Fruit fly (Drosophila melanogaster) whole organism, embryonic: ENCODE data around the gene Charon.

Experiments
- CG10431 ChIP-seq: fragments of 200-800 bp; sonication (Bioruptor generic); optimal IDR thresholded peaks from 3 replicates; lab custom pipeline; 2018; ENCODE audit warnings: missing biosample characterization, mild to moderate bottlenecking, missing genetic modification characterization
- CG11085 ChIP-seq: fragments of 200-800 bp; sonication (Bioruptor generic); IDR thresholded peaks from 2 replicates; pipeline ENCODE4 v1.3.6; 2022; ENCODE audit warnings: missing biosample characterization, missing genetic modification characterization
- CG12236 ChIP-seq: fragments of 200-800 bp; sonication (Bioruptor generic); optimal IDR thresholded peaks from 2 replicates; lab custom pipeline; 2016; ENCODE audit warnings: missing biosample characterization, missing genetic modification characterization
- CG14014 ChIP-seq: fragments of 200-800 bp; sonication (Bioruptor generic); IDR thresholded peaks from 2 replicates; pipeline ENCODE4 v1.3.6; 2022; ENCODE audit warnings: missing biosample characterization, missing genetic modification characterization
- CG16815 ChIP-seq: fragments of 200-800 bp; sonication (Bioruptor generic); optimal IDR thresholded peaks from 3 replicates; lab custom pipeline; 2017; ENCODE audit warnings: missing biosample characterization, mild to moderate bottlenecking, missing genetic modification characterization
- CG2129 ChIP-seq: fragments of 200-800 bp; sonication (Bioruptor generic); IDR thresholded peaks from 2 replicates; pipeline ENCODE4 v1.3.6; 2022; ENCODE audit warnings: missing biosample characterization, missing genetic modification characterization; ENCODE audit not compliant: partially characterized antibody
- CG33557 ChIP-seq: fragments of 200-800 bp; sonication (Bioruptor generic); optimal IDR thresholded peaks from 2 replicates; lab custom pipeline; 2019; ENCODE audit warnings: missing biosample characterization, mild to moderate bottlenecking, missing genetic modification characterization, moderate library complexity
- CG34422 ChIP-seq: fragments of 200-800 bp; sonication (Bioruptor generic); IDR thresholded peaks from 3 replicates; pipeline ENCODE4 v1.3.6; 2022; ENCODE audit warnings: missing biosample characterization, missing genetic modification characterization
- CG3726 ChIP-seq: fragments of 200-800 bp; sonication (Bioruptor generic); IDR thresholded peaks from 3 replicates; pipeline ENCODE4, ENCODE4 v1.3.6; 2022; ENCODE audit warnings: missing biosample characterization, missing genetic modification characterization
- CG3838 ChIP-seq: fragments of 200-800 bp; sonication (Bioruptor generic); optimal IDR thresholded peaks from 3 replicates; lab custom pipeline; 2016; ENCODE audit warnings: missing biosample characterization, missing genetic modification characterization
- CG4404 ChIP-seq: fragments of 200-800 bp; sonication (Bioruptor generic); IDR thresholded peaks from 2 replicates; pipeline ENCODE4 v1.3.6; 2022; ENCODE audit warnings: missing biosample characterization, missing genetic modification characterization
- CG7928 ChIP-seq: fragments of 200-800 bp; sonication (Bioruptor generic); optimal IDR thresholded peaks from 2 replicates; lab custom pipeline; 2017; ENCODE audit warnings: missing biosample characterization, mild to moderate bottlenecking, missing genetic modification characterization
- CG7963 ChIP-seq: fragments of 200-800 bp; sonication (Bioruptor generic); IDR thresholded peaks from 3 replicates; pipeline ENCODE4 v1.3.6; 2022; ENCODE audit warnings: missing biosample characterization, missing genetic modification characterization; ENCODE audit not compliant: partially characterized antibody
- CG9437 ChIP-seq: fragments of 200-800 bp; sonication (Bioruptor generic); optimal IDR thresholded peaks from 2 replicates; lab custom pipeline; 2018; ENCODE audit warnings: missing biosample characterization, mild to moderate bottlenecking, missing genetic modification characterization
- D ChIP-seq, 2 experiments: fragments of 200-800 bp in 1 of 2; fragments of >200 bp in 1 of 2; sonication (Bioruptor generic) in 1 of 2; optimal IDR thresholded peaks; 2 replicates in 1 of 2; 3 replicates in 1 of 2; lab custom pipeline; 2017; ENCODE audit warnings: mild to moderate bottlenecking in 1 of 2, missing biosample characterization in 1 of 2, missing genetic modification characterization in 1 of 2, missing genetic modification reagents in 1 of 2
- Ets65A ChIP-seq: fragments of 200-800 bp; sonication (Bioruptor generic); peaks from one replicate; lab custom pipeline; 2016; ENCODE audit warnings: missing biosample characterization, missing genetic modification characterization
- HLHmδ ChIP-seq: fragments of 200-800 bp; sonication (Bioruptor generic); optimal IDR thresholded peaks from 2 replicates; lab custom pipeline; 2018; ENCODE audit warnings: missing biosample characterization, mild to moderate bottlenecking, missing genetic modification characterization, moderate library complexity
- Hey ChIP-seq: fragments of 200-800 bp; sonication (Bioruptor generic); optimal IDR thresholded peaks from 3 replicates; lab custom pipeline; 2018; ENCODE audit warnings: missing biosample characterization, mild to moderate bottlenecking, missing genetic modification characterization
- Kr ChIP-seq: fragments of 200-800 bp; sonication (Bioruptor generic); optimal IDR thresholded peaks from 2 replicates; lab custom pipeline; 2017; ENCODE audit warnings: missing biosample characterization, mild to moderate bottlenecking, missing genetic modification characterization
- Mad ChIP-seq: fragments of 200-800 bp; sonication (Bioruptor generic); optimal IDR thresholded peaks from 2 replicates; lab custom pipeline; 2016; ENCODE audit warnings: missing biosample characterization, missing genetic modification characterization
- Max ChIP-seq: fragments of 200-800 bp; sonication (Bioruptor generic); optimal IDR thresholded peaks from 2 replicates; lab custom pipeline; 2016; ENCODE audit warnings: missing biosample characterization, mild to moderate bottlenecking, missing genetic modification characterization
- Med ChIP-seq: fragments of 200-800 bp; sonication (Bioruptor generic); peaks from one replicate; lab custom pipeline; 2016; ENCODE audit warnings: missing biosample characterization, missing genetic modification characterization, mild to moderate bottlenecking, inconsistent platforms, moderate library complexity
- NK7.1 ChIP-seq: fragments of 200-800 bp; sonication (Bioruptor generic); optimal IDR thresholded peaks from 3 replicates; lab custom pipeline; 2016; ENCODE audit warnings: missing biosample characterization, missing genetic modification characterization
- Neu2 ChIP-seq: fragments of 200-800 bp; sonication (Bioruptor generic); optimal IDR thresholded peaks from 3 replicates; lab custom pipeline; 2016; ENCODE audit warnings: missing biosample characterization, missing genetic modification characterization, borderline replicate concordance
- Oli ChIP-seq: fragments of 200-800 bp; sonication (Bioruptor generic); optimal IDR thresholded peaks from 2 replicates; lab custom pipeline; 2018; ENCODE audit warnings: missing biosample characterization, mild to moderate bottlenecking, missing genetic modification characterization, moderate library complexity
- Optix ChIP-seq: fragments of 200-800 bp; sonication (Bioruptor generic); IDR thresholded peaks from 3 replicates; pipeline ENCODE4 v1.3.6; 2022; ENCODE audit warnings: missing biosample characterization, missing genetic modification characterization
- Rx ChIP-seq: fragments of 200-800 bp; sonication (Bioruptor generic); IDR thresholded peaks from 2 replicates; pipeline ENCODE4 v1.3.6; 2022; ENCODE audit warnings: missing biosample characterization, missing genetic modification characterization
- Side ChIP-seq: fragments of 200-800 bp; sonication (Bioruptor generic); optimal IDR thresholded peaks from 2 replicates; lab custom pipeline; 2016; ENCODE audit warnings: missing biosample characterization, missing genetic modification characterization
- Usf ChIP-seq: fragments of 200-800 bp; sonication (Bioruptor generic); optimal IDR thresholded peaks from 2 replicates; lab custom pipeline; 2017; ENCODE audit warnings: missing genotype, missing biosample characterization, missing genetic modification characterization
- abd-A ChIP-seq: fragments of 200-800 bp; sonication (Bioruptor generic); optimal IDR thresholded peaks from 3 replicates; lab custom pipeline; 2019; ENCODE audit warnings: missing biosample characterization, mild to moderate bottlenecking, missing genetic modification characterization, moderate library complexity
- ap ChIP-seq: fragments of 200-800 bp; sonication (Bioruptor generic); IDR thresholded peaks from 2 replicates; pipeline ENCODE4 v1.3.6; 2022; ENCODE audit warnings: missing biosample characterization, missing genetic modification characterization
- az2 ChIP-seq: fragments of 200-800 bp; sonication (Bioruptor generic); optimal IDR thresholded peaks from 3 replicates; lab custom pipeline; 2016; ENCODE audit warnings: missing biosample characterization, missing genetic modification characterization
- bab2 ChIP-seq: fragments of 200-800 bp; sonication (Bioruptor generic); optimal IDR thresholded peaks from 2 replicates; lab custom pipeline; 2016; ENCODE audit warnings: missing biosample characterization, missing genetic modification characterization
- cwo ChIP-seq: fragments of 200-800 bp; sonication (Bioruptor generic); optimal IDR thresholded peaks from 3 replicates; lab custom pipeline; 2017; ENCODE audit warnings: missing biosample characterization, missing genetic modification characterization, mild to moderate bottlenecking, moderate library complexity, missing genetic modification reagents
- gcm ChIP-seq: fragments of 200-800 bp; sonication (Bioruptor generic); optimal IDR thresholded peaks from 2 replicates; lab custom pipeline; 2019; ENCODE audit warnings: missing biosample characterization, mild to moderate bottlenecking, missing genetic modification characterization, moderate library complexity
- grau ChIP-seq: fragments of 200-800 bp; optimal IDR thresholded peaks from 3 replicates; lab custom pipeline; 2019; ENCODE audit warnings: missing biosample characterization, mild to moderate bottlenecking, missing genetic modification characterization, moderate library complexity
- gro ChIP-seq: fragments of 200-800 bp; sonication (Bioruptor generic); optimal IDR thresholded peaks from 2 replicates; lab custom pipeline; 2016; ENCODE audit warnings: missing biosample characterization, missing genetic modification characterization
- gt ChIP-seq: fragments of 200-800 bp; sonication (Bioruptor generic); IDR thresholded peaks from 2 replicates; pipeline ENCODE4 v1.3.6; 2022; ENCODE audit warnings: missing biosample characterization, missing genetic modification characterization
- hkb ChIP-seq, 2 experiments: fragments of 200-800 bp in 1 of 2; fragments of >200 bp in 1 of 2; sonication (Bioruptor generic) in 1 of 2; IDR thresholded peaks in 1 of 2; optimal IDR thresholded peaks in 1 of 2; 2 replicates each; pipeline versions ENCODE4 v1.3.6 to Lab custom; 2017 to 2022; ENCODE audit warnings: missing biosample characterization in 1 of 2, missing genetic modification characterization in 1 of 2
- mam ChIP-seq: fragments of 200-800 bp; sonication (Bioruptor generic); optimal IDR thresholded peaks from 3 replicates; lab custom pipeline; 2016; ENCODE audit warnings: missing biosample characterization, missing genetic modification characterization
- nerfin-2 ChIP-seq: fragments of 200-800 bp; sonication (Bioruptor generic); IDR thresholded peaks from 2 replicates; pipeline ENCODE4 v1.3.6; 2022; ENCODE audit warnings: missing biosample characterization, missing genetic modification characterization; ENCODE audit not compliant: partially characterized antibody
- pros ChIP-seq: fragments of 200-800 bp; sonication (Bioruptor generic); optimal IDR thresholded peaks from 3 replicates; lab custom pipeline; 2019; ENCODE audit warnings: missing biosample characterization, mild to moderate bottlenecking, missing genetic modification characterization, moderate library complexity
- sens ChIP-seq: fragments of 200-800 bp; sonication (Bioruptor generic); peaks from one replicate; lab custom pipeline; 2016; ENCODE audit warnings: missing biosample characterization, missing genetic modification characterization
- sim ChIP-seq: fragments of 200-800 bp; sonication (Bioruptor generic); IDR thresholded peaks from 2 replicates; pipeline ENCODE4 v1.3.6; 2022; ENCODE audit warnings: missing biosample characterization, missing genetic modification characterization
- slou ChIP-seq: fragments of 200-800 bp; sonication (Bioruptor generic); optimal IDR thresholded peaks from 3 replicates; lab custom pipeline; 2016; ENCODE audit warnings: missing biosample characterization, missing genetic modification characterization
- ssp ChIP-seq: fragments of 200-800 bp; sonication (Bioruptor generic); IDR thresholded peaks from 2 replicates; pipeline ENCODE4 v1.3.6; 2022; ENCODE audit warnings: missing biosample characterization, missing genetic modification characterization
- tna ChIP-seq: fragments of 200-800 bp; sonication (Bioruptor generic); IDR thresholded peaks from 2 replicates; pipeline ENCODE4 v1.3.6; 2022; ENCODE audit warnings: missing biosample characterization, missing genetic modification characterization; ENCODE audit not compliant: partially characterized antibody
- tx ChIP-seq: fragments of 200-800 bp; sonication (Bioruptor generic); optimal IDR thresholded peaks from 2 replicates; lab custom pipeline; 2016; ENCODE audit warnings: missing biosample characterization, missing genetic modification characterization
- zfh1 ChIP-seq: fragments of 200-800 bp; sonication (Bioruptor generic); IDR thresholded peaks from 3 replicates; pipeline ENCODE4 v1.3.6; 2022; ENCODE audit warnings: missing biosample characterization, missing genetic modification characterization

The Charon gene

dm6 chr2L:1158519-1159319, 13.9 kb downstream of the Charon start, which contains the start of gene Tango14 (continued):
- TF ChIP-seq Mad (GFP tag; lab: Kevin White, UChicago), result no peak
- TF ChIP-seq CG14014 (GFP tag; lab: Robert Waterston, UW), result no peak
- no peak for TF ChIP-seq NK7.1
- TF ChIP-seq Rx, result 0 out of 2 replicates have a peak, but pooled peaks have one; percentile 2
- 0 out of 3 replicates have a peak, but pooled peaks have one; percentile 28 for TF ChIP-seq zfh1
- TF ChIP-seq tx, result no peak
- TF ChIP-seq Oli (tag; lab: Kevin White, UChicago), result no peak
- no peak for TF ChIP-seq az2 (GFP tag; lab: Kevin White, UChicago)
- no peak for TF ChIP-seq Side (GFP tag; lab: Kevin White, UChicago)
- TF ChIP-seq Max (GFP tag; lab: Kevin White, UChicago), result no peak
- TF ChIP-seq tna (GFP tag; lab: Robert Waterston, UW), result peak; percentile 46; the same call in 1 of the 2 replicates
- peak; percentile 52; the same call in 1 of the 2 replicates for TF ChIP-seq nerfin-2
- peak; percentile 78; the same call in 2 of the 3 replicates for TF ChIP-seq CG34422
- TF ChIP-seq CG10431 (GFP tag; lab: Kevin White, UChicago), result no peak
- TF ChIP-seq Hey (tag; lab: Kevin White, UChicago), result no peak
- TF ChIP-seq gt (GFP tag; lab: Robert Waterston, UW), result no peak
- TF ChIP-seq pros (GFP tag; lab: Kevin White, UChicago), result no peak
- no peak; the same call in 1 of the 2 replicates for TF ChIP-seq ssp (GFP tag; lab: Robert Waterston, UW)
- TF ChIP-seq Med (GFP tag; lab: Kevin White, UChicago), result peak; percentile 68
- no peak for TF ChIP-seq Optix (GFP tag; lab: Robert Waterston, UW)
- no peak for TF ChIP-seq CG12236 (GFP tag; lab: Kevin White, UChicago)
- TF ChIP-seq slou (GFP tag; lab: Kevin White, UChicago), result no peak
- TF ChIP-seq Neu2 (GFP tag; lab: Kevin White, UChicago), result no peak
- peak; percentile 59 for TF ChIP-seq sens (GFP tag; lab: Kevin White, UChicago)
- TF ChIP-seq grau (tag; lab: Kevin White, UChicago), result no peak
- TF ChIP-seq CG3838, result no peak
- no peak for TF ChIP-seq CG3726 (GFP tag; lab: Robert Waterston, UW)
- no peak for TF ChIP-seq CG33557 (GFP tag; lab: Kevin White, UChicago)
- no peak for TF ChIP-seq CG9437 (GFP tag; lab: Kevin White, UChicago)
- no peak for TF ChIP-seq Usf (GFP tag; lab: Kevin White, UChicago)
- no peak for TF ChIP-seq CG16815 (GFP tag; lab: Kevin White, UChicago)
- TF ChIP-seq sim (GFP tag; lab: Robert Waterston, UW), result no peak
- no peak for TF ChIP-seq Kr (GFP tag; lab: Kevin White, UChicago)
- TF ChIP-seq gro (GFP tag; lab: Kevin White, UChicago), result no peak
- TF ChIP-seq CG2129, result no peak
- TF ChIP-seq abd-A (tag; lab: Kevin White, UChicago), result no peak
- TF ChIP-seq CG7963 (GFP tag; lab: Robert Waterston, UW), result no peak
- TF ChIP-seq HLHmδ (GFP tag; lab: Kevin White, UChicago), result no peak
- peak; percentile 68 for TF ChIP-seq cwo (GFP tag; lab: Kevin White, UChicago)
- TF ChIP-seq CG11085 (GFP tag; lab: Robert Waterston, UW), result no peak
- no peak for TF ChIP-seq ap
- TF ChIP-seq D (optimal IDR thresholded peaks at IDR 0.05; lab: Kevin White, UChicago), result no peak
- no peak for TF ChIP-seq D (GFP tag; optimal IDR thresholded peaks at IDR 0.05; lab: Kevin White, UChicago)
- TF ChIP-seq hkb (optimal IDR thresholded peaks at IDR 0.05; lab: Kevin White, UChicago), result no peak
- TF ChIP-seq hkb (GFP tag; IDR thresholded peaks at IDR 0.05; lab: Robert Waterston, UW), result no peak
- no peak for TF ChIP-seq mam (GFP tag; lab: Kevin White, UChicago)
- TF ChIP-seq Ets65A, result peak; percentile 37
- TF ChIP-seq CG7928 (GFP tag; lab: Kevin White, UChicago), result no peak
- no peak for TF ChIP-seq bab2 (GFP tag; lab: Kevin White, UChicago)
- TF ChIP-seq CG4404 (GFP tag; lab: Robert Waterston, UW), result no peak
- no peak for TF ChIP-seq gcm (GFP tag; lab: Kevin White, UChicago)
